Fruit fly (Drosophila melanogaster): ENCODE data around the gene CAH5.
A peak's percentile ranks its signal among the peaks of the same experiment; 100 is the strongest.

Gene CAH5

dm6 chr3R:31248245-31248644 lies 14.2 kb upstream of the CAH5 start:
- TF ChIP-seq Hnf4 (GFP tag; optimal IDR thresholded peaks at IDR 0.05), result no peak
- TF ChIP-seq Mio (GFP tag; optimal IDR thresholded peaks at IDR 0.05), result no peak
- no peak for TF ChIP-seq foxo (GFP tag; optimal IDR thresholded peaks at IDR 0.05)
- no peak for TF ChIP-seq CrebA (GFP tag; optimal IDR thresholded peaks at IDR 0.05; ENCODE audit: borderline replicate concordance)
- TF ChIP-seq tai (GFP tag; optimal IDR thresholded peaks at IDR 0.05), result no peak
- TF ChIP-seq dl (GFP tag; optimal IDR thresholded peaks at IDR 0.05; ENCODE audit: insufficient read depth in 1 of 2, partially characterized antibody in 2 of 2), result no peak
- TF ChIP-seq OdsH (GFP tag; optimal IDR thresholded peaks at IDR 0.05), result no peak
- TF ChIP-seq lola (GFP tag; optimal IDR thresholded peaks at IDR 0.05), result no peak
- TF ChIP-seq Abd-B (GFP tag; optimal IDR thresholded peaks at IDR 0.05), result no peak
- TF ChIP-seq br (GFP tag; optimal IDR thresholded peaks at IDR 0.05), result no peak
- TF ChIP-seq sv (GFP tag; optimal IDR thresholded peaks at IDR 0.05), result no peak
- TF ChIP-seq fru (GFP tag; optimal IDR thresholded peaks at IDR 0.05), result no peak

dm6 chr3R:31250426-31251034 lies 11.9 kb upstream of the CAH5 start:
- no peak for TF ChIP-seq foxo (GFP tag; optimal IDR thresholded peaks at IDR 0.05)
- no peak for TF ChIP-seq lola (GFP tag; optimal IDR thresholded peaks at IDR 0.05)
- no peak for TF ChIP-seq Rel (GFP tag; optimal IDR thresholded peaks at IDR 0.05)
- TF ChIP-seq Rel (tag; optimal IDR thresholded peaks at IDR 0.05), result no peak
- TF ChIP-seq ey (GFP tag; optimal IDR thresholded peaks at IDR 0.05), result no peak
- no peak for TF ChIP-seq dl (GFP tag; optimal IDR thresholded peaks at IDR 0.05; ENCODE audit: insufficient read depth in 1 of 2, partially characterized antibody in 2 of 2)
- TF ChIP-seq Jra (GFP tag; optimal IDR thresholded peaks at IDR 0.05), result no peak
- TF ChIP-seq Dfd (GFP tag; optimal IDR thresholded peaks at IDR 0.05), result no peak
- TF ChIP-seq Hnf4 (GFP tag; optimal IDR thresholded peaks at IDR 0.05), result no peak
- TF ChIP-seq jim (GFP tag; optimal IDR thresholded peaks at IDR 0.05), result no peak

- no peak for TF ChIP-seq Rel (GFP tag; optimal IDR thresholded peaks at IDR 0.05)
- TF ChIP-seq Rel (tag; optimal IDR thresholded peaks at IDR 0.05), result no peak
- TF ChIP-seq Hnf4 (GFP tag; optimal IDR thresholded peaks at IDR 0.05), result no peak
- TF ChIP-seq Jra (GFP tag; optimal IDR thresholded peaks at IDR 0.05), result no peak
- no peak for TF ChIP-seq dsf (GFP tag; optimal IDR thresholded peaks at IDR 0.05; ENCODE audit: borderline replicate concordance)
- TF ChIP-seq pan (optimal IDR thresholded peaks at IDR 0.05), result no peak
- no peak for TF ChIP-seq lola (GFP tag; optimal IDR thresholded peaks at IDR 0.05)
- TF ChIP-seq OdsH (GFP tag; optimal IDR thresholded peaks at IDR 0.05), result no peak
- TF ChIP-seq rgr (GFP tag; optimal IDR thresholded peaks at IDR 0.05), result no peak
- TF ChIP-seq Abd-B (GFP tag; optimal IDR thresholded peaks at IDR 0.05), result no peak
- no peak for TF ChIP-seq CG9705 (GFP tag; optimal IDR thresholded peaks at IDR 0.05)
- no peak for TF ChIP-seq usp (GFP tag; optimal IDR thresholded peaks at IDR 0.05)
These were observed 11.1 kb upstream of the CAH5 start for dm6 chr3R:31251130-31251770.

- peak; percentile 46 for TF ChIP-seq GATAd (GFP tag; optimal IDR thresholded peaks at IDR 0.05)
- TF ChIP-seq dl (GFP tag; optimal IDR thresholded peaks at IDR 0.05; ENCODE audit: insufficient read depth in 1 of 2, partially characterized antibody in 2 of 2), result peak in 1 of 2 experiments; percentile 2
- peak; percentile 43 for TF ChIP-seq dmrt93B (GFP tag; optimal IDR thresholded peaks at IDR 0.05)
- TF ChIP-seq fru (GFP tag; optimal IDR thresholded peaks at IDR 0.05), result peak; percentile 55
- no peak for TF ChIP-seq psq (GFP tag; optimal IDR thresholded peaks at IDR 0.05)
- peak; percentile 33 for TF ChIP-seq CG9705 (GFP tag; optimal IDR thresholded peaks at IDR 0.05)
- peak; percentile 39 for TF ChIP-seq sage (GFP tag; optimal IDR thresholded peaks at IDR 0.05)
- peak; percentile 53 for TF ChIP-seq ey (GFP tag; optimal IDR thresholded peaks at IDR 0.05)
- no peak for TF ChIP-seq lola (GFP tag; optimal IDR thresholded peaks at IDR 0.05)
- TF ChIP-seq dsf (GFP tag; optimal IDR thresholded peaks at IDR 0.05; ENCODE audit: borderline replicate concordance), result no peak
- peak; percentile 36 for TF ChIP-seq woc (GFP tag; optimal IDR thresholded peaks at IDR 0.05)
- peak; percentile 70 for TF ChIP-seq HLH106 (tag; optimal IDR thresholded peaks at IDR 0.05)
- TF ChIP-seq Mio (GFP tag; optimal IDR thresholded peaks at IDR 0.05), result no peak
- TF ChIP-seq Hnf4 (GFP tag; optimal IDR thresholded peaks at IDR 0.05), result peak; percentile 76
- no peak for TF ChIP-seq tai (GFP tag; optimal IDR thresholded peaks at IDR 0.05)
- TF ChIP-seq pan (optimal IDR thresholded peaks at IDR 0.05), result no peak
- no peak for TF ChIP-seq Dfd (GFP tag; optimal IDR thresholded peaks at IDR 0.05)
- peak; percentile 42 for TF ChIP-seq OdsH (GFP tag; optimal IDR thresholded peaks at IDR 0.05)
- TF ChIP-seq usp (GFP tag; optimal IDR thresholded peaks at IDR 0.05), result no peak
- TF ChIP-seq Dif (GFP tag; optimal IDR thresholded peaks at IDR 0.05; ENCODE audit: partially characterized antibody), result no peak
- peak; percentile 47 for TF ChIP-seq rgr (GFP tag; optimal IDR thresholded peaks at IDR 0.05)
- TF ChIP-seq jim (GFP tag; optimal IDR thresholded peaks at IDR 0.05), result no peak
- no peak for TF ChIP-seq brk (GFP tag; optimal IDR thresholded peaks at IDR 0.05)
- TF ChIP-seq CrebA (GFP tag; optimal IDR thresholded peaks at IDR 0.05; ENCODE audit: borderline replicate concordance), result no peak
- TF ChIP-seq Rel (GFP tag; optimal IDR thresholded peaks at IDR 0.05), result no peak
- peak; percentile 98 for TF ChIP-seq Rel (tag; optimal IDR thresholded peaks at IDR 0.05)
- TF ChIP-seq CG32264 (GFP tag; optimal IDR thresholded peaks at IDR 0.05), result peak; percentile 26
- peak; percentile 72 for TF ChIP-seq h (GFP tag; optimal IDR thresholded peaks at IDR 0.05)
- peak; percentile 16 for TF ChIP-seq Hr83 (GFP tag; optimal IDR thresholded peaks at IDR 0.05; ENCODE audit: poor library complexity, severe bottlenecking)
- TF ChIP-seq Jra (GFP tag; optimal IDR thresholded peaks at IDR 0.05), result peak; percentile 47
- no peak for TF ChIP-seq Abd-B (GFP tag; optimal IDR thresholded peaks at IDR 0.05)
- TF ChIP-seq Myc (optimal IDR thresholded peaks at IDR 0.05), result no peak
- TF ChIP-seq sv (GFP tag; optimal IDR thresholded peaks at IDR 0.05), result peak; percentile 56
- no peak for TF ChIP-seq Sp1 (GFP tag; optimal IDR thresholded peaks at IDR 0.05)
- no peak for TF ChIP-seq br (GFP tag; optimal IDR thresholded peaks at IDR 0.05)
These were observed 10.1 kb upstream of the CAH5 start, which contains the start of the genes qless and mRpL32 for dm6 chr3R:31252093-31252962. qless (minus strand) TSS chr3R:31252608. mRpL32 (plus strand) TSS chr3R:31252872.

Data from whole organism, wandering third instar larva.